Fruit fly (Drosophila melanogaster) S2 (cell line): ENCODE results near the gene CG7872.

Experiments
- CG8478 ChIP-seq: fragments of >200 bp; optimal IDR thresholded peaks from 2 replicates; lab custom pipeline; 2018
- CTCF ChIP-seq, 2 experiments: fragments of >200 bp; optimal IDR thresholded peaks; 2 replicates each; lab custom pipeline; 2018

The CG7872 gene

dm6 chrX:15578043-15578442 is at the start of gene CG7872, which contains the start of gene cerv:
TSS of gene CG7872 (plus strand) at chrX:15578205.
TSS of gene cerv (minus strand) at chrX:15578171.
- TF ChIP-seq CG8478 (lab: Kevin White, UChicago) (no peak), CTCF (optimal IDR thresholded peaks at IDR 0.05; lab: Kevin White, UChicago) (peak in 1 of 2 experiments; percentile 2)

dm6 chrX:15529197-15529596 is 48.8 kb upstream of the CG7872 start:
- TF ChIP-seq CTCF (optimal IDR thresholded peaks at IDR 0.05; lab: Kevin White, UChicago): no peak
- TF ChIP-seq CG8478 (lab: Kevin White, UChicago): no peak

- TF ChIP-seq CTCF (optimal IDR thresholded peaks at IDR 0.05; lab: Kevin White, UChicago) (no peak), CG8478 (lab: Kevin White, UChicago) (no peak)
Measured at dm6 chrX:15529958-15530357, 48.0 kb upstream of the CG7872 start.

- TF ChIP-seq CTCF (optimal IDR thresholded peaks at IDR 0.05; lab: Kevin White, UChicago): no peak
- TF ChIP-seq CG8478 (lab: Kevin White, UChicago): no peak
Measured at dm6 chrX:15530369-15530768, 47.6 kb upstream of the CG7872 start.

dm6 chrX:15532062-15532461 is 45.9 kb upstream of the CG7872 start:
- TF ChIP-seq CG8478 (lab: Kevin White, UChicago) (no peak), CTCF (optimal IDR thresholded peaks at IDR 0.05; lab: Kevin White, UChicago) (no peak)

- TF ChIP-seq CTCF (optimal IDR thresholded peaks at IDR 0.05; lab: Kevin White, UChicago): no peak
- TF ChIP-seq CG8478 (lab: Kevin White, UChicago): no peak
Measured at dm6 chrX:15539856-15540488, 38.0 kb upstream of the CG7872 start.

dm6 chrX:15543479-15544044 is 34.4 kb upstream of the CG7872 start:
- TF ChIP-seq CTCF (optimal IDR thresholded peaks at IDR 0.05; lab: Kevin White, UChicago): no peak
- no peak for TF ChIP-seq CG8478 (lab: Kevin White, UChicago)

- TF ChIP-seq CG8478 (lab: Kevin White, UChicago) (no peak), CTCF (optimal IDR thresholded peaks at IDR 0.05; lab: Kevin White, UChicago) (no peak)
Measured at dm6 chrX:15545467-15546197, 32.4 kb upstream of the CG7872 start.

- TF ChIP-seq CTCF (optimal IDR thresholded peaks at IDR 0.05; lab: Kevin White, UChicago) (no peak), CG8478 (lab: Kevin White, UChicago) (no peak)
Measured at dm6 chrX:15549055-15549454, 28.9 kb upstream of the CG7872 start.

- no peak for TF ChIP-seq CG8478 (lab: Kevin White, UChicago)
- no peak for TF ChIP-seq CTCF (optimal IDR thresholded peaks at IDR 0.05; lab: Kevin White, UChicago)
Measured at dm6 chrX:15552472-15552888, 25.5 kb upstream of the CG7872 start.

- TF ChIP-seq CG8478 (lab: Kevin White, UChicago) (no peak), CTCF (optimal IDR thresholded peaks at IDR 0.05; lab: Kevin White, UChicago) (no peak)
Measured at dm6 chrX:15554256-15554678, 23.7 kb upstream of the CG7872 start, which contains the start of gene Ac13E. TSS of gene Ac13E (minus strand) at chrX:15554278.

- TF ChIP-seq CG8478 (lab: Kevin White, UChicago): no peak
- no peak for TF ChIP-seq CTCF (optimal IDR thresholded peaks at IDR 0.05; lab: Kevin White, UChicago)
Measured at dm6 chrX:15555945-15556344, 22.1 kb upstream of the CG7872 start, which contains the start of gene CG42300. TSS of gene CG42300 (minus strand) at chrX:15556045.

- TF ChIP-seq CTCF (optimal IDR thresholded peaks at IDR 0.05; lab: Kevin White, UChicago): no peak
- no peak for TF ChIP-seq CG8478 (lab: Kevin White, UChicago)
Measured at dm6 chrX:15568353-15568982, 9.5 kb upstream of the CG7872 start.

- TF ChIP-seq CTCF (optimal IDR thresholded peaks at IDR 0.05; lab: Kevin White, UChicago) (no peak), CG8478 (lab: Kevin White, UChicago) (no peak)
Measured at dm6 chrX:15568983-15569370, 9.0 kb upstream of the CG7872 start, which contains the start of gene CG7860. TSS of gene CG7860 (plus strand) at chrX:15568993.
